Worm (Caenorhabditis elegans) whole organism, L4 larva: Measurements from ENCODE around the gene gmn-1.
A peak's percentile ranks its signal among the peaks of the same experiment; 100 is the strongest.

ENCODE experiments used
- F49E8.2 ChIP-seq: sonication (generic microtip); optimal IDR thresholded peaks from 2 replicates; lab custom pipeline; 2016; ENCODE audit warnings: missing compliant biosample characterization, mild to moderate bottlenecking, missing genetic modification characterization, borderline replicate concordance
- T26A8.4 ChIP-seq: fragments of 200-800 bp; sonication (Bioruptor generic); IDR thresholded peaks from 2 replicates; pipeline ENCODE4 v1.3.6; 2022; ENCODE audit warnings: missing genetic modification characterization, missing compliant biosample characterization
- Y105C5A.15 ChIP-seq: fragments of 200-800 bp; sonication (Bioruptor generic); IDR thresholded peaks from 2 replicates; pipeline ENCODE4 v1.3.6; 2022; ENCODE audit warnings: missing genetic modification characterization, missing compliant biosample characterization
- ZK546.5 ChIP-seq, 2 experiments: sonication (generic microtip); optimal IDR thresholded peaks; 2 replicates each; lab custom pipeline; 2017; ENCODE audit warnings: missing biosample characterization in 2 of 2, missing genetic modification characterization in 2 of 2
- aha-1 ChIP-seq: fragments of 150-350 bp; peaks from one replicate; lab custom pipeline; 2014; ENCODE audit warnings: missing biosample characterization, missing genetic modification characterization
- arid-1 ChIP-seq: fragments of 200-800 bp; sonication (Bioruptor generic); conservative IDR thresholded peaks from 2 replicates; pipeline ENCODE4 v1.3.6; 2022; ENCODE audit warnings: missing genetic modification reagents, missing genetic modification characterization, missing compliant biosample characterization
- ceh-44 ChIP-seq: fragments of 200-800 bp; sonication (Bioruptor generic); IDR thresholded peaks from 2 replicates; pipeline ENCODE4 v1.3.6; 2022; ENCODE audit warnings: missing genetic modification reagents, missing genetic modification characterization, missing compliant biosample characterization
- ceh-82 ChIP-seq: sonication (generic microtip); optimal IDR thresholded peaks from 2 replicates; lab custom pipeline; 2017; ENCODE audit warnings: missing biosample characterization, missing genetic modification characterization
- ctbp-1 ChIP-seq: fragments of 200-800 bp; sonication (Bioruptor generic); IDR thresholded peaks from 2 replicates; pipeline ENCODE4 v1.3.6; 2022; ENCODE audit warnings: missing genetic modification reagents, missing genetic modification characterization, missing compliant biosample characterization
- daf-16 ChIP-seq, 3 experiments: sonication (generic microtip); optimal IDR thresholded peaks; 2 replicates each; lab custom pipeline; 2016 to 2017; ENCODE audit warnings: missing genetic modification characterization in 3 of 3, missing genetic modification reagents in 3 of 3, mild to moderate bottlenecking in 2 of 3, missing compliant biosample characterization in 2 of 3, missing biosample characterization in 1 of 3, moderate library complexity in 1 of 3
- dmd-8 ChIP-seq: fragments of 200-800 bp; sonication (Bioruptor generic); IDR thresholded peaks from 2 replicates; pipeline ENCODE4 v1.3.6; 2022; ENCODE audit warnings: missing genetic modification characterization, missing compliant biosample characterization
- dmd-9 ChIP-seq: fragments of 200-800 bp; sonication (Bioruptor generic); IDR thresholded peaks from 2 replicates; pipeline ENCODE4 v1.3.6; 2022; ENCODE audit warnings: missing genetic modification reagents, missing genetic modification characterization, missing compliant biosample characterization
- dpl-1 ChIP-seq: fragments of 150-350 bp; optimal IDR thresholded peaks from 2 replicates; lab custom pipeline; 2014; ENCODE audit warnings: missing biosample characterization, missing genetic modification reagents, missing genetic modification characterization
- duxl-1 ChIP-seq: sonication (generic microtip); optimal IDR thresholded peaks from 2 replicates; lab custom pipeline; 2016; ENCODE audit warnings: mild to moderate bottlenecking, missing genetic modification characterization, moderate library complexity, missing compliant biosample characterization; ENCODE audit not compliant: poor library complexity
- dve-1 ChIP-seq: sonication (generic microtip); optimal IDR thresholded peaks from 2 replicates; lab custom pipeline; 2017; ENCODE audit warnings: antibody characterized with exemption, mild to moderate bottlenecking, missing genetic modification characterization, missing compliant biosample characterization; ENCODE audit not compliant: insufficient read depth
- egl-43 ChIP-seq: fragments of 200-800 bp; sonication (Bioruptor generic); IDR thresholded peaks from 2 replicates; pipeline ENCODE4 v1.3.6; 2022; ENCODE audit warnings: missing genetic modification reagents, missing genetic modification characterization, missing compliant biosample characterization
- hmg-1.1 ChIP-seq: fragments of 200-800 bp; sonication (Bioruptor generic); IDR thresholded peaks from 2 replicates; pipeline ENCODE4 v1.3.6; 2022; ENCODE audit warnings: missing genetic modification reagents, missing genetic modification characterization, missing compliant biosample characterization
- jun-1 ChIP-seq: fragments of 150-350 bp; optimal IDR thresholded peaks from 2 replicates; lab custom pipeline; 2014; ENCODE audit warnings: missing biosample characterization, missing genetic modification reagents, missing genetic modification characterization
- lim-7 ChIP-seq: fragments of 200-800 bp; sonication (Bioruptor generic); IDR thresholded peaks from 2 replicates; pipeline ENCODE4 v1.3.6; 2022; ENCODE audit warnings: missing genetic modification characterization, missing compliant biosample characterization
- lin-13 ChIP-seq: fragments of 150-350 bp; optimal IDR thresholded peaks from 2 replicates; lab custom pipeline; 2014; ENCODE audit warnings: missing biosample characterization, missing genetic modification reagents, missing genetic modification characterization
- lin-38 ChIP-seq: fragments of 200-800 bp; sonication (Bioruptor generic); IDR thresholded peaks from 2 replicates; pipeline ENCODE4 v1.3.6; 2022; ENCODE audit warnings: missing genetic modification reagents, missing genetic modification characterization, missing compliant biosample characterization
- lin-39 ChIP-seq: fragments of 150-350 bp; optimal IDR thresholded peaks from 2 replicates; lab custom pipeline; 2014; ENCODE audit warnings: missing biosample characterization, missing genetic modification reagents, missing genetic modification characterization
- mdt-29 ChIP-seq: fragments of 200-800 bp; sonication (Bioruptor generic); IDR thresholded peaks from 2 replicates; pipeline ENCODE4 v1.3.6; 2022; ENCODE audit warnings: missing genetic modification reagents, missing genetic modification characterization, missing compliant biosample characterization
- mep-1 ChIP-seq: fragments of 150-350 bp; sonication (generic microtip); optimal IDR thresholded peaks from 3 replicates; lab custom pipeline; 2014; ENCODE audit warnings: missing biosample characterization, missing genetic modification characterization
- mxl-3 ChIP-seq: fragments of 200-800 bp; sonication (Bioruptor generic); optimal IDR thresholded peaks from 2 replicates; lab custom pipeline; 2018; ENCODE audit warnings: mild to moderate bottlenecking, missing genetic modification characterization, missing compliant biosample characterization
- nhr-11 ChIP-seq: fragments of 150-350 bp; optimal IDR thresholded peaks from 2 replicates; lab custom pipeline; 2014; ENCODE audit warnings: missing biosample characterization, missing genetic modification characterization
- nhr-111 ChIP-seq: fragments of 200-800 bp; sonication (Bioruptor generic); optimal IDR thresholded peaks from 2 replicates; lab custom pipeline; 2018; ENCODE audit warnings: mild to moderate bottlenecking, missing genetic modification characterization, missing compliant biosample characterization
- nhr-237 ChIP-seq: sonication (generic microtip); optimal IDR thresholded peaks from 2 replicates; lab custom pipeline; 2017; ENCODE audit warnings: missing biosample characterization, missing genetic modification characterization
- nhr-25 ChIP-seq: sonication (generic microtip); optimal IDR thresholded peaks from 2 replicates; lab custom pipeline; 2017; ENCODE audit warnings: missing genetic modification characterization, mild to moderate bottlenecking, missing compliant biosample characterization, antibody characterized with exemption, moderate library complexity, borderline replicate concordance; ENCODE audit not compliant: insufficient read depth
- nhr-41 ChIP-seq: fragments of 200-800 bp; sonication (Bioruptor generic); IDR thresholded peaks from 2 replicates; pipeline ENCODE4 v1.3.6; 2022; ENCODE audit warnings: missing genetic modification reagents, missing genetic modification characterization, missing compliant biosample characterization
- pha-4 ChIP-seq, 2 experiments: fragments of 150-350 bp in 1 of 2; fragments of 200-800 bp in 1 of 2; sonication (Bioruptor generic) in 1 of 2; IDR thresholded peaks in 1 of 2; optimal IDR thresholded peaks in 1 of 2; 2 replicates each; pipeline versions ENCODE4 v1.3.6 to Lab custom; 2014 to 2022; ENCODE audit warnings: missing genetic modification characterization in 2 of 2, missing genetic modification reagents in 2 of 2, missing biosample characterization in 1 of 2, missing compliant biosample characterization in 1 of 2
- php-3 ChIP-seq: fragments of 200-800 bp; sonication (Bioruptor generic); IDR thresholded peaks from 2 replicates; pipeline ENCODE4 v1.3.6; 2022; ENCODE audit warnings: missing genetic modification reagents, missing genetic modification characterization, missing compliant biosample characterization
- sdz-12 ChIP-seq: fragments of 200-800 bp; sonication (Bioruptor generic); optimal IDR thresholded peaks from 2 replicates; lab custom pipeline; 2018; ENCODE audit warnings: mild to moderate bottlenecking, missing genetic modification characterization, missing compliant biosample characterization
- unc-62 ChIP-seq, 3 experiments: fragments of 150-350 bp in 1 of 3; sonication (generic microtip); optimal IDR thresholded peaks in 2 of 3; peaks in 1 of 3; 1 replicate in 1 of 3; 2 replicates in 2 of 3; lab custom pipeline; 2014 to 2017; ENCODE audit warnings: missing biosample characterization in 3 of 3, missing genetic modification characterization in 3 of 3, missing genetic modification reagents in 3 of 3, missing genotype in 1 of 3
- zag-1 ChIP-seq: fragments of 150-350 bp; optimal IDR thresholded peaks from 2 replicates; lab custom pipeline; 2014; ENCODE audit warnings: missing biosample characterization, missing genetic modification characterization
- zip-2 ChIP-seq: fragments of 150-350 bp; optimal IDR thresholded peaks from 2 replicates; lab custom pipeline; 2014; ENCODE audit warnings: missing biosample characterization, missing genetic modification characterization

gmn-1 gene

DNA sequence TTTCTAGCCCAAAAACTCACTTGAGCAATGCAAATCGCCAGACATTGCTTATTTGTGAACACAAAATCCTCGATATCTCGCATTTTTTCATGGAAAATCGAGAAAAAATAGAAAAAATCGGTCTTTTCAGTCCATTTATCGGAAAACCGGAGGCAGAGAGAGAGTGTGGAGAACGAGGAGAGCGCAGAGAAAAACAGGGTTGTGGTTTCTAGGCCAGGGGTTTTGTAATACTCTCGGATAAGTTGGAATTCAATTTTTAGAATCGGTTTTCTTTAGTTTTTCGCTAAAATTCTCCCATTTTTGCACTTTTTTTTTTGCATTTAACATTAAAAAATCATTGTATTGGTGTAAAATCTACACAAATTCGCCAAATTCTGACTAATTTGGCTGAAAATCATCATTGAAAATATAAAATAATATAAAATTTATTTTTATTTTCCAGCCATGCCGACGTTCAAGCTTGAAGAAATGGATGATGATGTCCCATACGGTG lies 48.5 kb upstream of the gmn-1 start, which contains the start of the genes Y75B8A.24 and Y75B8A.25 (continued):
- TF ChIP-seq dve-1 (peak; percentile 44), sdz-12 (GFP tag; lab: Kevin White, UChicago) (no peak), nhr-11 (tag; lab: Kevin White, UChicago) (no peak), hmg-1.1 (GFP tag; lab: Robert Waterston, UW) (peak; percentile 21; the same call in 1 of the 2 replicates), mdt-29 (GFP tag; lab: Robert Waterston, UW) (no peak)

DNA sequence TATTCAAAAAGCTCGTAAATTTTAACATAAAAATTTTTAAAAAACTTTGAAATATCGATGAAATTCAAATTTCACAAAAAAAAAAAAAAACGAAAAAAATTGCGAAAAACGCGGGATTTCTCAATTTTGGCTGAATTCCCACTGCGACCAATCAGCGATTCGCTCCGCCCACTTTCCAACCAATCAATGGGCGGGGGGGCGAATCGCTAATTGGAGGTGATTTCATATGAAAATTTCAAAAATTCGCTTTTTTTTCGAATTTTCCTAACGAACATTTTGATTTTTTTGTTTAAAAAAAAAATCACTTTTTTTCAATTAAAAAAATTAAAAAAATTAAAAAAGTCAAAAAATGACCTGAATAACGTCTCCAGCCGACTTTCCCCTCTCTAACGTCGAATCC lies 45.3 kb upstream of the gmn-1 start:
- TF ChIP-seq nhr-111 (no peak), F49E8.2 (tag; lab: Kevin White, UChicago) (no peak), ceh-44 (GFP tag; lab: Robert Waterston, UW) (no peak), mxl-3 (GFP tag; lab: Kevin White, UChicago) (no peak), daf-16 (GFP tag; optimal IDR thresholded peaks at IDR 0.05; lab: Kevin White, UChicago) (no peak), daf-16 (tag; optimal IDR thresholded peaks at IDR 0.05; lab: Kevin White, UChicago) (no peak), T26A8.4 (GFP tag; lab: Robert Waterston, UW) (no peak), hmg-1.1 (GFP tag; lab: Robert Waterston, UW) (no peak), aha-1 (tag; lab: Kevin White, UChicago) (no peak), ceh-82 (no peak), Y105C5A.15 (GFP tag; lab: Robert Waterston, UW) (no peak), zag-1 (no peak), duxl-1 (tag; lab: Kevin White, UChicago) (no peak), ZK546.5 (tag; optimal IDR thresholded peaks at IDR 0.05; lab: Kevin White, UChicago) (no peak), mep-1 (no peak)
- TF ChIP-seq, all 104 proteins: peak for 0

DNA sequence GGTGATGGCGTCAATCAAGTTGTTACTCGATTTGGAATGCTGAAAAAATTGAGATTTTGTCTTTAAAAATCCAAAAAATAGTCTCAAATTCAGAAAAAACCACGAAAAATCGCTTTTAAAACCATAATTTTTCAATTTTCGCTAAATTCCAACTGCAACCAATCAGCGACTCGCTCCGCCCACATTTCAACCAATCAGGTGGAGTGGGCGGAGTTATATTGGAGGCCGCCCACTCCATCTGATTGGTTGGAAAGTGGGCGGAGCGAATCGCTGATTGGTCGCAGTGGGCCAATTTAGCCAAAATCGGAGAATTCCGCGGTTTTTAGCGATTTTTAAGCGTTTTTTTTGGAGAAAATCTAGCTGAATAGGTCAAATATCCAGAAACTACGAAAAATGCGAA lies 44.7 kb upstream of the gmn-1 start:
- TF ChIP-seq dmd-8 (GFP tag; lab: Robert Waterston, UW): no peak
- TF ChIP-seq ctbp-1 (GFP tag; lab: Robert Waterston, UW): no peak
- no peak for TF ChIP-seq arid-1 (GFP tag; lab: Robert Waterston, UW)
- TF ChIP-seq lin-13 (GFP tag; lab: Kevin White, UChicago): no peak
- no peak for TF ChIP-seq lim-7 (GFP tag; lab: Robert Waterston, UW)
- no peak for TF ChIP-seq nhr-25 (tag; lab: Kevin White, UChicago)
- TF ChIP-seq zip-2 (tag; lab: Kevin White, UChicago): no peak
- no peak for TF ChIP-seq jun-1 (tag; lab: Kevin White, UChicago)
- TF ChIP-seq nhr-237 (tag; lab: Kevin White, UChicago): no peak
- TF ChIP-seq pha-4 (GFP tag; IDR thresholded peaks at IDR 0.05; lab: Robert Waterston, UW): no peak
- TF ChIP-seq pha-4 (tag; optimal IDR thresholded peaks at IDR 0.05; lab: Kevin White, UChicago): no peak
- no peak for TF ChIP-seq nhr-111
- no peak for TF ChIP-seq mxl-3 (GFP tag; lab: Kevin White, UChicago)
- no peak for TF ChIP-seq dmd-9 (GFP tag; lab: Robert Waterston, UW)
- no peak for TF ChIP-seq lin-38 (GFP tag; lab: Robert Waterston, UW)
- TF ChIP-seq, all 104 proteins: peak for 0

DNA sequence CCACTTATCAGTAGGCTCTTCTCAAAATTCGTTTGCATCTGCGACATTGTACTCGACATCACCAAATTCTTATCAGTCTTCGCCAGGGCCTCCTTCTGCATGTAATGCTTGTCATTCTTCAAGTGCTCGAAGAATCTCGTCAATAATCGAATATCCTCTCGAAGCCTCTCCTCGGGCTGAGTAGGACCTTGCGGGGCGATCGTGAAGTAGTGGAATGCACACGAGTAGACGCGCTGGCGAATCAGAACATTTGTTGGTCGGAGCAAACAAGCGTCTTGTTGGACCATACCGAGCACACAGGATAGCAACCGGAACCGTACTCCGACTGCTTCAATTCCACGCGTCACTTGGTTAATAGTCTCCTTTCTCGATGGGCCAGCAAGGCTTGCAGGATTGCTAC lies 35.3 kb upstream of the gmn-1 start:
- TF ChIP-seq aha-1 (tag; lab: Kevin White, UChicago): peak; percentile 1
- no peak for TF ChIP-seq egl-43
- no peak for TF ChIP-seq lin-39 (tag; lab: Kevin White, UChicago)
- TF ChIP-seq nhr-41 (GFP tag; lab: Robert Waterston, UW): no peak
- TF ChIP-seq mep-1: no peak
- TF ChIP-seq zip-2 (tag; lab: Kevin White, UChicago): no peak
- peak in 1 of 2 experiments; percentile 93 for TF ChIP-seq unc-62 (GFP tag; optimal IDR thresholded peaks at IDR 0.05 in 1 of 2; lab: Kevin White, UChicago)
- no peak for TF ChIP-seq unc-62 (tag; optimal IDR thresholded peaks at IDR 0.05; lab: Kevin White, UChicago)
- no peak for TF ChIP-seq php-3 (GFP tag; lab: Robert Waterston, UW)
- TF ChIP-seq dpl-1 (GFP tag; lab: Kevin White, UChicago): no peak
